Fruit fly (Drosophila melanogaster) whole organism, adult: ENCODE measurements around the gene CG11902.

Experiments used
- CG11617 ChIP-seq: fragments of 200-800 bp; sonication (Bioruptor generic); optimal IDR thresholded peaks from 2 replicates; lab custom pipeline; 2017; ENCODE audit warnings: mild to moderate bottlenecking, missing biosample characterization, missing genetic modification reagents, missing genetic modification characterization
- CG12768 ChIP-seq: fragments of 200-800 bp; sonication (Bioruptor generic); optimal IDR thresholded peaks from 2 replicates; lab custom pipeline; 2017; ENCODE audit warnings: missing biosample characterization, missing genetic modification characterization, mild to moderate bottlenecking, moderate library complexity, missing genetic modification reagents
- CG14711 ChIP-seq: fragments of 200-800 bp; sonication (Bioruptor generic); optimal IDR thresholded peaks from 2 replicates; lab custom pipeline; 2018; ENCODE audit warnings: missing biosample characterization, mild to moderate bottlenecking, missing genetic modification characterization, moderate library complexity
- CG1620 ChIP-seq: fragments of 200-800 bp; sonication (Bioruptor generic); optimal IDR thresholded peaks from 2 replicates; lab custom pipeline; 2016; ENCODE audit warnings: missing biosample characterization, missing genetic modification characterization
- CG33017 ChIP-seq: fragments of 200-800 bp; sonication (Bioruptor generic); optimal IDR thresholded peaks from 2 replicates; lab custom pipeline; 2018; ENCODE audit warnings: missing biosample characterization, mild to moderate bottlenecking, missing genetic modification characterization, moderate library complexity
- CG5204 ChIP-seq: fragments of 200-800 bp; sonication (Bioruptor generic); optimal IDR thresholded peaks from 2 replicates; lab custom pipeline; 2016; ENCODE audit warnings: missing biosample characterization, missing genetic modification characterization
- CG7045 ChIP-seq: fragments of 200-800 bp; sonication (Bioruptor generic); optimal IDR thresholded peaks from 2 replicates; lab custom pipeline; 2017; ENCODE audit warnings: missing biosample characterization, mild to moderate bottlenecking, missing genetic modification characterization
- CG7101 ChIP-seq: fragments of 200-800 bp; sonication (Bioruptor generic); optimal IDR thresholded peaks from 2 replicates; lab custom pipeline; 2018; ENCODE audit warnings: missing biosample characterization, mild to moderate bottlenecking, missing genetic modification characterization, moderate library complexity
- Clk ChIP-seq: fragments of 200-800 bp; sonication (Bioruptor generic); optimal IDR thresholded peaks from 2 replicates; lab custom pipeline; 2017; ENCODE audit warnings: missing biosample characterization, missing genetic modification characterization
- Crg-1 ChIP-seq: fragments of 200-800 bp; sonication (Bioruptor generic); optimal IDR thresholded peaks from 2 replicates; lab custom pipeline; 2016; ENCODE audit warnings: missing biosample characterization, missing genetic modification characterization
- Hr96 ChIP-seq: fragments of 200-800 bp; sonication (Bioruptor generic); optimal IDR thresholded peaks from 2 replicates; lab custom pipeline; 2016; ENCODE audit warnings: missing biosample characterization, missing genetic modification characterization
- Mnt ChIP-seq: fragments of 200-800 bp; sonication (Bioruptor generic); optimal IDR thresholded peaks from 2 replicates; lab custom pipeline; 2016; ENCODE audit warnings: missing biosample characterization, mild to moderate bottlenecking, missing genetic modification characterization
- bab1 ChIP-seq: fragments of 200-800 bp; sonication (Bioruptor generic); optimal IDR thresholded peaks from 3 replicates; lab custom pipeline; 2019; ENCODE audit warnings: missing biosample characterization, mild to moderate bottlenecking, missing genetic modification characterization, moderate library complexity
- cic ChIP-seq: fragments of 200-800 bp; sonication (Bioruptor generic); optimal IDR thresholded peaks from 2 replicates; lab custom pipeline; 2017; ENCODE audit warnings: missing biosample characterization, mild to moderate bottlenecking, missing genetic modification characterization, moderate library complexity
- cnc ChIP-seq, 2 experiments: fragments of >200 bp; optimal IDR thresholded peaks; 2 replicates each; lab custom pipeline; 2017
- kay ChIP-seq: fragments of 200-800 bp; sonication (Bioruptor generic); peaks from one replicate; lab custom pipeline; 2016; ENCODE audit warnings: missing biosample characterization, missing genetic modification characterization, borderline replicate concordance
- ovo ChIP-seq: fragments of 200-800 bp; sonication (Bioruptor generic); optimal IDR thresholded peaks from 2 replicates; lab custom pipeline; 2016; ENCODE audit warnings: missing biosample characterization, missing genetic modification characterization
- pad ChIP-seq: fragments of 200-800 bp; sonication (Bioruptor generic); optimal IDR thresholded peaks from 3 replicates; lab custom pipeline; 2017; ENCODE audit warnings: missing biosample characterization, missing genetic modification characterization, mild to moderate bottlenecking, moderate library complexity, missing genetic modification reagents
- tj ChIP-seq: fragments of 200-800 bp; sonication (Bioruptor generic); optimal IDR thresholded peaks from 3 replicates; lab custom pipeline; 2017; ENCODE audit warnings: missing biosample characterization, mild to moderate bottlenecking, missing genetic modification characterization, moderate library complexity
- toe ChIP-seq: fragments of 200-800 bp; sonication (Bioruptor generic); optimal IDR thresholded peaks from 2 replicates; lab custom pipeline; 2016; ENCODE audit warnings: missing biosample characterization, missing genetic modification characterization

Gene CG11902

dm6 chr3R:25335065-25335464 lies at the start of gene CG11902, which contains the start of gene CG10669:
TSS of gene CG11902 (plus strand) at chr3R:25335257.
TSS of gene CG10669 (minus strand) at chr3R:25335243.
- TF ChIP-seq bab1 (GFP tag; lab: Kevin White, UChicago): peak; percentile 67
- no peak for TF ChIP-seq toe
- peak; percentile 12 for TF ChIP-seq Mnt

DNA sequence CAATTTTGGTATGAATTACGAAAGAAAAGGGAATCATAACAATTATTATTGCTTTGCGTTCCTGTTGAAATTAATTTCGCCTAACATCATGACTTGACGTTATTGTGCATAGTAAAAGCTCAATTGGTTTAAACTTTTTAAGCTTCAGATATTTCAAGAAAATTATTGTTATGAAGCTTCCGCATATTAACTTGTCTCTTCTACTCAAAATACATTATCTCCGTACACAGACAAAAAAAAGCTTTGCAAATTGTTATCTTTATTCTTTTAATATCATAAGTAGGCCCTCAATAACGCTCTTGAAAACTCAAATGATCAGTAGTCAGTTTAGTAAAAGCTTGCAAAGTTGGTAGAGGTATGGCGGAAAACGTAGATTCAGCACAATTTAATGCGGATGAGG lies 47.9 kb upstream of the CG11902 start, which contains the start of gene CG13658:
CG13658 (plus strand) TSS at position 347 of the 400 bp plus-strand sequence.
- TF ChIP-seq CG1620 (GFP tag; lab: Kevin White, UChicago) (no peak), CG11617 (no peak), Clk (GFP tag; lab: Kevin White, UChicago) (no peak), tj (no peak), cnc (optimal IDR thresholded peaks at IDR 0.05; lab: Kevin White, UChicago) (peak in 1 of 2 experiments; percentile 81), Hr96 (no peak), ovo (GFP tag; lab: Kevin White, UChicago) (no peak), CG12768 (GFP tag; lab: Kevin White, UChicago) (peak; percentile 13), CG33017 (tag; lab: Kevin White, UChicago) (no peak), pad (no peak), toe (no peak), CG14711 (tag; lab: Kevin White, UChicago) (no peak), CG7045 (no peak), CG7101 (no peak), CG5204 (no peak), cic (GFP tag; lab: Kevin White, UChicago) (peak; percentile 59), bab1 (GFP tag; lab: Kevin White, UChicago) (peak; percentile 14), kay (peak; percentile 90), Crg-1 (GFP tag; lab: Kevin White, UChicago) (no peak), Mnt (no peak)

DNA sequence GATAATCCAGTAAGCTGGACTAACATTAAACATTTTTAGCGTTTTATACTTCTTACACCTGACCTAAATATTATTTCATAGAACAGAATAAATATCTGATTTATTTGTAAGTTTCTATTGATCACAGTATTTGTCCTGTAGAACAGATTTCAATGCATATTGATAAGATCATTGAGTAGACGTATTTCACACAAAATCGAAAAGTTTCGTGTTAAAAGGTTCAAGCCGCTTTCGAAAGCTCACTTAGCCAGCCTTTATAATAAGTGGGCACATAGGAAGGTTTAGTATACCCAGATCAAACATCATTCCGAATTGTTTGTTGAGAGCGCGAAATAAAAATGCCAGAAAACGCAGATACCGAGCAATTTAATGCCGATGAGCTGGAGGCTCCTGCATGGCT lies 45.5 kb upstream of the CG11902 start, which contains the start of gene CG11893:
CG11893 (plus strand) TSS at position 301 of the 400 bp plus-strand sequence.
- TF ChIP-seq Crg-1 (GFP tag; lab: Kevin White, UChicago) (no peak), kay (peak; percentile 37)

DNA sequence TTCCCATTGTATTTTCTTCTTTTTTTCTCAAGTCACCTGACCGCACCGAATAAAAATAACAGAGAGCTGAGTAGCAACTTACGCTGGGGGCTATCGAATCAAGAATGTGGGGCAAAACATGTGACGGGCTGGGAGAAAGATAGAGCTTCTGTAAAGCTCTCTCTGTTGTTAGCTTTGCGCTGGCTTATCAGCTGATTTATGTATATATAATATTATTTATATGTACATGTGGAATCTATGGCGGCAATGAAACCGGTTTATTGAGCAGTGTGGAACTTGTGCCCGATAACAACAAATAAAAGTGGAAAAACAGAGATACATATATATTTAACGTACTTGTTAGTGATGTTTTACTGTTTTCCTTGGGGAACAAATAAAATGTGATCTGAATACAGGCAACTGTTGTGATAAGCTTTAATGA lies 42.2 kb upstream of the CG11902 start, which contains the start of gene CG31098:
CG31098 (minus strand) TSS at position 114 of the 421 bp plus-strand sequence.
- peak in 1 of 2 experiments; percentile 57 for TF ChIP-seq cnc (optimal IDR thresholded peaks at IDR 0.05; lab: Kevin White, UChicago)
- TF ChIP-seq tj: peak; percentile 18
- TF ChIP-seq CG7101: peak; percentile 60
- peak; percentile 62 for TF ChIP-seq CG7045
- TF ChIP-seq bab1 (GFP tag; lab: Kevin White, UChicago): peak; percentile 84
- peak; percentile 29 for TF ChIP-seq CG14711 (tag; lab: Kevin White, UChicago)
- TF ChIP-seq kay: peak; percentile 89
- TF ChIP-seq CG1620 (GFP tag; lab: Kevin White, UChicago): no peak
- peak; percentile 83 for TF ChIP-seq CG33017 (tag; lab: Kevin White, UChicago)
- peak; percentile 80 for TF ChIP-seq CG12768 (GFP tag; lab: Kevin White, UChicago)
- peak; percentile 41 for TF ChIP-seq toe
- peak; percentile 92 for TF ChIP-seq cic (GFP tag; lab: Kevin White, UChicago)
- peak; percentile 90 for TF ChIP-seq Mnt
- no peak for TF ChIP-seq Hr96
- peak; percentile 53 for TF ChIP-seq CG11617
- TF ChIP-seq Crg-1 (GFP tag; lab: Kevin White, UChicago): no peak
- no peak for TF ChIP-seq Clk (GFP tag; lab: Kevin White, UChicago)
- peak; percentile 35 for TF ChIP-seq pad
- TF ChIP-seq CG5204: no peak
- TF ChIP-seq ovo (GFP tag; lab: Kevin White, UChicago): peak; percentile 41

- TF ChIP-seq CG1620 (GFP tag; lab: Kevin White, UChicago): no peak
- peak; percentile 73 for TF ChIP-seq Hr96
- TF ChIP-seq kay: peak; percentile 75
- TF ChIP-seq tj: no peak
- TF ChIP-seq CG33017 (tag; lab: Kevin White, UChicago): peak; percentile 53
- TF ChIP-seq toe: peak; percentile 31
- TF ChIP-seq ovo (GFP tag; lab: Kevin White, UChicago): no peak
- TF ChIP-seq Mnt: peak; percentile 85
- TF ChIP-seq CG5204: no peak
- no peak for TF ChIP-seq cnc (optimal IDR thresholded peaks at IDR 0.05; lab: Kevin White, UChicago)
- TF ChIP-seq Crg-1 (GFP tag; lab: Kevin White, UChicago): no peak
- TF ChIP-seq CG12768 (GFP tag; lab: Kevin White, UChicago): peak; percentile 52
- TF ChIP-seq cic (GFP tag; lab: Kevin White, UChicago): peak; percentile 91
- no peak for TF ChIP-seq Clk (GFP tag; lab: Kevin White, UChicago)
Measured at dm6 chr3R:25295320-25296020, 39.6 kb upstream of the CG11902 start, which contains the start of gene CG31102. TSS of gene CG31102 (minus strand) at chr3R:25295594.

dm6 chr3R:25297678-25298077 lies 37.4 kb upstream of the CG11902 start, which contains the start of gene CG31097:
TSS of gene CG31097 (minus strand) at chr3R:25297778.
- TF ChIP-seq pad (no peak), CG7101 (no peak), Clk (GFP tag; lab: Kevin White, UChicago) (no peak), Hr96 (no peak), cic (GFP tag; lab: Kevin White, UChicago) (no peak), CG5204 (no peak), CG14711 (tag; lab: Kevin White, UChicago) (no peak), Crg-1 (GFP tag; lab: Kevin White, UChicago) (no peak), bab1 (GFP tag; lab: Kevin White, UChicago) (no peak), CG33017 (tag; lab: Kevin White, UChicago) (no peak), cnc (optimal IDR thresholded peaks at IDR 0.05; lab: Kevin White, UChicago) (no peak), CG11617 (no peak), CG12768 (GFP tag; lab: Kevin White, UChicago) (no peak), Mnt (no peak), kay (no peak), toe (no peak)
